Worm (Caenorhabditis elegans): Measurements from ENCODE around the gene nhr-132.

The nhr-132 gene

ce11 chrV:503728-504127 is 30.5 kb upstream of the nhr-132 start, which contains the start of gene srlf-35:
TSS of gene srlf-35 (plus strand) at chrV:504028.
- no peak for TF ChIP-seq ceh-43 (GFP tag; optimal IDR thresholded peaks at IDR 0.05)
- no peak for TF ChIP-seq nhr-76 (tag; optimal IDR thresholded peaks at IDR 0.05)
- TF ChIP-seq lsy-2 (tag; optimal IDR thresholded peaks at IDR 0.05) = no peak
- no peak for TF ChIP-seq unc-120 (tag; optimal IDR thresholded peaks at IDR 0.05; ENCODE audit: poor library complexity, severe bottlenecking)

ce11 chrV:505191-505590 is 29.1 kb upstream of the nhr-132 start, which contains the start of gene srlf-19:
TSS of gene srlf-19 (plus strand) at chrV:505491.
- TF ChIP-seq unc-120 (tag; optimal IDR thresholded peaks at IDR 0.05; ENCODE audit: poor library complexity, severe bottlenecking) = no peak
- TF ChIP-seq ces-1 (GFP tag; optimal IDR thresholded peaks at IDR 0.05) = no peak

ce11 chrV:512420-512819 is 21.8 kb upstream of the nhr-132 start, which contains the start of gene srh-37:
TSS of gene srh-37 (minus strand) at chrV:512520.
- TF ChIP-seq unc-39 (tag; optimal IDR thresholded peaks at IDR 0.05) (no peak), nhr-76 (tag; optimal IDR thresholded peaks at IDR 0.05) (no peak), pha-4 (tag; optimal IDR thresholded peaks at IDR 0.05) (no peak), elt-1 (tag; optimal IDR thresholded peaks at IDR 0.05; ENCODE audit: borderline replicate concordance, insufficient read depth) (no peak), ceh-43 (GFP tag; optimal IDR thresholded peaks at IDR 0.05) (no peak), ces-1 (GFP tag; optimal IDR thresholded peaks at IDR 0.05) (no peak), elt-3 (tag; optimal IDR thresholded peaks at IDR 0.05) (no peak), unc-120 (tag; optimal IDR thresholded peaks at IDR 0.05; ENCODE audit: poor library complexity, severe bottlenecking) (no peak), lin-32 (GFP tag; optimal IDR thresholded peaks at IDR 0.05) (no peak), ham-2 (GFP tag; optimal IDR thresholded peaks at IDR 0.05) (no peak), sptf-1 (tag; optimal IDR thresholded peaks at IDR 0.05) (no peak), mls-2 (tag; optimal IDR thresholded peaks at IDR 0.05) (no peak)

- TF ChIP-seq ztf-11 (tag; optimal IDR thresholded peaks at IDR 0.05) (no peak), lin-13 (tag; optimal IDR thresholded peaks at IDR 0.05) (no peak), ceh-83 (GFP tag; optimal IDR thresholded peaks at IDR 0.05) (no peak), ces-1 (GFP tag; optimal IDR thresholded peaks at IDR 0.05) (no peak), nhr-76 (tag; optimal IDR thresholded peaks at IDR 0.05) (no peak), nhr-28 (tag; optimal IDR thresholded peaks at IDR 0.05) (no peak), unc-39 (tag; optimal IDR thresholded peaks at IDR 0.05) (no peak), zip-8 (tag; optimal IDR thresholded peaks at IDR 0.05) (no peak)
Observed at ce11 chrV:519445-519844, 14.8 kb upstream of the nhr-132 start, which contains the start of gene nhr-210. TSS of gene nhr-210 (minus strand) at chrV:519545.

ce11 chrV:521517-521916 is 12.7 kb upstream of the nhr-132 start, which contains the start of gene srw-107:
TSS of gene srw-107 (minus strand) at chrV:521617.
- TF ChIP-seq unc-120 (tag; optimal IDR thresholded peaks at IDR 0.05; ENCODE audit: poor library complexity, severe bottlenecking) (no peak), unc-39 (tag; optimal IDR thresholded peaks at IDR 0.05) (no peak), elt-1 (tag; optimal IDR thresholded peaks at IDR 0.05; ENCODE audit: borderline replicate concordance, insufficient read depth) (no peak), zip-8 (tag; optimal IDR thresholded peaks at IDR 0.05) (no peak), unc-62 (GFP tag; optimal IDR thresholded peaks at IDR 0.05) (no peak), nhr-76 (tag; optimal IDR thresholded peaks at IDR 0.05) (no peak), tbx-8 (GFP tag; optimal IDR thresholded peaks at IDR 0.05) (no peak), cnd-1 (tag; optimal IDR thresholded peaks at IDR 0.05) (no peak), ces-1 (GFP tag; optimal IDR thresholded peaks at IDR 0.05) (no peak), hlh-1 (tag; optimal IDR thresholded peaks at IDR 0.05) (no peak), ceh-83 (GFP tag; optimal IDR thresholded peaks at IDR 0.05) (no peak), snpc-4 (tag; optimal IDR thresholded peaks at IDR 0.05) (no peak), nhr-2 (tag; optimal IDR thresholded peaks at IDR 0.05) (no peak), sem-2 (GFP tag; optimal IDR thresholded peaks at IDR 0.05) (no peak), flh-1 (GFP tag; optimal IDR thresholded peaks at IDR 0.05) (no peak), mab-5 (tag; optimal IDR thresholded peaks at IDR 0.05) (no peak), bed-3 (GFP tag; optimal IDR thresholded peaks at IDR 0.05) (no peak), mep-1 (tag; optimal IDR thresholded peaks at IDR 0.05) (no peak), blmp-1 (tag; optimal IDR thresholded peaks at IDR 0.05) (no peak), lsy-2 (tag; optimal IDR thresholded peaks at IDR 0.05) (no peak)

ce11 chrV:524058-524457 is 10.2 kb upstream of the nhr-132 start, which contains the start of gene lipl-3:
TSS of gene lipl-3 (minus strand) at chrV:524218.
- TF ChIP-seq ceh-43 (GFP tag; optimal IDR thresholded peaks at IDR 0.05) (no peak), sem-2 (GFP tag; optimal IDR thresholded peaks at IDR 0.05) (no peak), zip-8 (tag; optimal IDR thresholded peaks at IDR 0.05) (no peak), ztf-11 (tag; optimal IDR thresholded peaks at IDR 0.05) (no peak), bed-3 (GFP tag; optimal IDR thresholded peaks at IDR 0.05) (no peak), unc-39 (tag; optimal IDR thresholded peaks at IDR 0.05) (no peak), nhr-12 (tag; optimal IDR thresholded peaks at IDR 0.05) (no peak), lsy-2 (tag; optimal IDR thresholded peaks at IDR 0.05) (no peak), cnd-1 (tag; optimal IDR thresholded peaks at IDR 0.05) (no peak), lin-13 (tag; optimal IDR thresholded peaks at IDR 0.05) (no peak)
